Worm (Caenorhabditis elegans) whole organism, L3 larva: Measurements from ENCODE around the gene ZK856.14.

Experiments used
- ceh-82 ChIP-seq: fragments of 150-350 bp; optimal IDR thresholded peaks from 2 replicates; lab custom pipeline; 2014; ENCODE audit warnings: missing biosample characterization, missing genetic modification characterization
- daf-12 ChIP-seq: fragments of 150-350 bp; optimal IDR thresholded peaks from 2 replicates; lab custom pipeline; 2014; ENCODE audit warnings: missing biosample characterization, missing genetic modification reagents, missing genetic modification characterization
- fkh-10 ChIP-seq: sonication (generic microtip); optimal IDR thresholded peaks from 2 replicates; lab custom pipeline; 2017; ENCODE audit warnings: missing biosample characterization, missing genetic modification reagents, missing genetic modification characterization
- lin-15B ChIP-seq: fragments of 150-350 bp; optimal IDR thresholded peaks from 2 replicates; lab custom pipeline; 2014; ENCODE audit warnings: missing biosample characterization, missing genetic modification characterization
- lin-39 ChIP-seq: fragments of 150-350 bp; optimal IDR thresholded peaks from 2 replicates; lab custom pipeline; 2018; ENCODE audit warnings: missing biosample characterization, missing genetic modification reagents, missing genetic modification characterization
- nhr-12 ChIP-seq: fragments of 150-350 bp; optimal IDR thresholded peaks from 2 replicates; lab custom pipeline; 2014; ENCODE audit warnings: missing biosample characterization, missing genetic modification characterization
- nhr-237 ChIP-seq: fragments of 150-350 bp; optimal IDR thresholded peaks from 2 replicates; lab custom pipeline; 2014; ENCODE audit warnings: missing biosample characterization, missing genetic modification characterization
- nhr-28 ChIP-seq: fragments of 150-350 bp; optimal IDR thresholded peaks from 2 replicates; lab custom pipeline; 2014; ENCODE audit warnings: missing biosample characterization, missing genetic modification characterization
- nhr-77 ChIP-seq: fragments of 150-350 bp; optimal IDR thresholded peaks from 2 replicates; lab custom pipeline; 2014; ENCODE audit warnings: missing biosample characterization, missing genetic modification characterization
- pqm-1 ChIP-seq: fragments of 150-350 bp; optimal IDR thresholded peaks from 2 replicates; lab custom pipeline; 2017; ENCODE audit warnings: missing biosample characterization, missing genetic modification characterization, inconsistent platforms
- snpc-4 ChIP-seq: fragments of 150-350 bp; optimal IDR thresholded peaks from 2 replicates; lab custom pipeline; 2014; ENCODE audit warnings: missing biosample characterization, missing genetic modification characterization
- unc-39 ChIP-seq: sonication (generic microtip); optimal IDR thresholded peaks from 4 replicates; lab custom pipeline; 2017; ENCODE audit warnings: missing biosample characterization, missing genetic modification characterization
- unc-62 ChIP-seq: fragments of 150-350 bp; sonication (generic microtip); optimal IDR thresholded peaks from 4 replicates; lab custom pipeline; 2014; ENCODE audit warnings: missing biosample characterization, missing genetic modification reagents, missing genetic modification characterization

ce11 chrV:10243105-10243504 lies 26.3 kb downstream of the ZK856.14 start, which contains the start of gene C12D8.9:
- TF ChIP-seq lin-39, result no peak
- TF ChIP-seq fkh-10 (GFP tag; lab: Kevin White, UChicago), result no peak
- no peak for TF ChIP-seq unc-62 (GFP tag; lab: Kevin White, UChicago)
- no peak for TF ChIP-seq nhr-77 (tag; lab: Kevin White, UChicago)
- TF ChIP-seq nhr-28 (tag; lab: Kevin White, UChicago), result no peak
- TF ChIP-seq snpc-4 (tag; lab: Kevin White, UChicago), result no peak
- TF ChIP-seq nhr-237 (tag; lab: Kevin White, UChicago), result no peak
- TF ChIP-seq pqm-1 (tag; lab: Kevin White, UChicago), result no peak
- no peak for TF ChIP-seq ceh-82 (tag; lab: Kevin White, UChicago)
- no peak for TF ChIP-seq daf-12 (tag; lab: Kevin White, UChicago)
- no peak for TF ChIP-seq unc-39
- TF ChIP-seq nhr-12, result no peak
- no peak for TF ChIP-seq lin-15B
